Worm (Caenorhabditis elegans) whole organism, L4 larva: ENCODE results near the gene vang-1.

Experiments
- D1046.2 ChIP-seq: fragments of 200-800 bp; sonication (Bioruptor generic); IDR thresholded peaks from 2 replicates; pipeline ENCODE4 v1.3.6; 2022; ENCODE audit warnings: missing genetic modification characterization, missing compliant biosample characterization
- F10B5.3 ChIP-seq: sonication (generic microtip); optimal IDR thresholded peaks from 2 replicates; lab custom pipeline; 2016; ENCODE audit warnings: mild to moderate bottlenecking, missing genetic modification characterization, missing compliant biosample characterization
- T26A8.4 ChIP-seq: fragments of 200-800 bp; sonication (Bioruptor generic); IDR thresholded peaks from 2 replicates; pipeline ENCODE4 v1.3.6; 2022; ENCODE audit warnings: missing genetic modification characterization, missing compliant biosample characterization
- Y48G9A.11 ChIP-seq: fragments of 200-800 bp; sonication (Bioruptor generic); IDR thresholded peaks from 2 replicates; pipeline ENCODE4 v1.3.6; 2022; ENCODE audit warnings: missing genetic modification reagents, missing genetic modification characterization, missing compliant biosample characterization
- Y75B8A.6 ChIP-seq: fragments of 200-800 bp; sonication (Bioruptor generic); IDR thresholded peaks from 2 replicates; pipeline ENCODE4 v1.3.6; 2022; ENCODE audit warnings: missing genetic modification reagents, missing genetic modification characterization, missing compliant biosample characterization
- aha-1 ChIP-seq: fragments of 150-350 bp; peaks from one replicate; lab custom pipeline; 2014; ENCODE audit warnings: missing biosample characterization, missing genetic modification characterization
- ama-1 ChIP-seq: fragments of 150-350 bp; optimal IDR thresholded peaks from 2 replicates; lab custom pipeline; 2014; ENCODE audit warnings: inconsistent platforms, mixed read lengths
- arid-1 ChIP-seq: fragments of 200-800 bp; sonication (Bioruptor generic); conservative IDR thresholded peaks from 2 replicates; pipeline ENCODE4 v1.3.6; 2022; ENCODE audit warnings: missing genetic modification reagents, missing genetic modification characterization, missing compliant biosample characterization
- ceh-20 ChIP-seq: fragments of 200-800 bp; sonication (Bioruptor generic); IDR thresholded peaks from 2 replicates; pipeline ENCODE4 v1.3.6; 2022; ENCODE audit warnings: missing genetic modification reagents, missing genetic modification characterization, missing compliant biosample characterization
- cey-2 ChIP-seq: sonication (generic microtip); optimal IDR thresholded peaks from 3 replicates; lab custom pipeline; 2017; ENCODE audit warnings: missing genetic modification characterization, mild to moderate bottlenecking, missing compliant biosample characterization, antibody characterized with exemption, borderline replicate concordance; ENCODE audit not compliant: insufficient read depth
- ctbp-1 ChIP-seq: fragments of 200-800 bp; sonication (Bioruptor generic); IDR thresholded peaks from 2 replicates; pipeline ENCODE4 v1.3.6; 2022; ENCODE audit warnings: missing genetic modification reagents, missing genetic modification characterization, missing compliant biosample characterization
- daf-16 ChIP-seq, 3 experiments: sonication (generic microtip); optimal IDR thresholded peaks; 2 replicates each; lab custom pipeline; 2016 to 2017; ENCODE audit warnings: missing genetic modification characterization in 3 of 3, missing genetic modification reagents in 3 of 3, mild to moderate bottlenecking in 2 of 3, missing compliant biosample characterization in 2 of 3, missing biosample characterization in 1 of 3, moderate library complexity in 1 of 3
- dmd-6 ChIP-seq: fragments of 200-800 bp; sonication (Bioruptor generic); IDR thresholded peaks from 2 replicates; pipeline ENCODE4 v1.3.6; 2022; ENCODE audit warnings: missing genetic modification reagents, missing genetic modification characterization, missing compliant biosample characterization
- dpl-1 ChIP-seq: fragments of 150-350 bp; optimal IDR thresholded peaks from 2 replicates; lab custom pipeline; 2014; ENCODE audit warnings: missing biosample characterization, missing genetic modification reagents, missing genetic modification characterization
- duxl-1 ChIP-seq: sonication (generic microtip); optimal IDR thresholded peaks from 2 replicates; lab custom pipeline; 2016; ENCODE audit warnings: mild to moderate bottlenecking, missing genetic modification characterization, moderate library complexity, missing compliant biosample characterization; ENCODE audit not compliant: poor library complexity
- hif-1 ChIP-seq, 2 experiments: sonication (generic microtip); optimal IDR thresholded peaks; 2 replicates each; lab custom pipeline; 2016 to 2017; ENCODE audit warnings: missing compliant biosample characterization in 2 of 2, missing genetic modification characterization in 2 of 2, missing genetic modification reagents in 2 of 2, missing genotype in 2 of 2, mild to moderate bottlenecking in 1 of 2
- hlh-11 ChIP-seq: fragments of 200-800 bp; sonication (Bioruptor generic); optimal IDR thresholded peaks from 2 replicates; lab custom pipeline; 2018; ENCODE audit warnings: mild to moderate bottlenecking, missing genetic modification characterization, missing compliant biosample characterization
- hlh-30 ChIP-seq: sonication (generic microtip); optimal IDR thresholded peaks from 2 replicates; lab custom pipeline; 2017; ENCODE audit warnings: antibody characterized with exemption, mild to moderate bottlenecking, missing genetic modification characterization, missing compliant biosample characterization; ENCODE audit not compliant: insufficient read depth
- jun-1 ChIP-seq: fragments of 150-350 bp; optimal IDR thresholded peaks from 2 replicates; lab custom pipeline; 2014; ENCODE audit warnings: missing biosample characterization, missing genetic modification reagents, missing genetic modification characterization
- lin-13 ChIP-seq: fragments of 150-350 bp; optimal IDR thresholded peaks from 2 replicates; lab custom pipeline; 2014; ENCODE audit warnings: missing biosample characterization, missing genetic modification reagents, missing genetic modification characterization
- lin-29 ChIP-seq: fragments of 200-800 bp; sonication (Bioruptor generic); IDR thresholded peaks from 2 replicates; pipeline ENCODE4 v1.3.6; 2022; ENCODE audit warnings: missing genetic modification reagents, missing genetic modification characterization, missing compliant biosample characterization
- madf-9 ChIP-seq: fragments of 200-800 bp; sonication (Bioruptor generic); conservative IDR thresholded peaks from 2 replicates; pipeline ENCODE4 v1.3.6; 2022; ENCODE audit warnings: missing genetic modification reagents, missing genetic modification characterization, missing compliant biosample characterization
- mdl-1 ChIP-seq, 2 experiments: fragments of 150-350 bp in 1 of 2; sonication (generic microtip) in 1 of 2; optimal IDR thresholded peaks; 2 replicates each; lab custom pipeline; 2014 to 2017; ENCODE audit warnings: missing biosample characterization in 2 of 2, missing genetic modification characterization in 2 of 2
- mep-1 ChIP-seq: fragments of 150-350 bp; sonication (generic microtip); optimal IDR thresholded peaks from 3 replicates; lab custom pipeline; 2014; ENCODE audit warnings: missing biosample characterization, missing genetic modification characterization
- mxl-3 ChIP-seq: fragments of 200-800 bp; sonication (Bioruptor generic); optimal IDR thresholded peaks from 2 replicates; lab custom pipeline; 2018; ENCODE audit warnings: mild to moderate bottlenecking, missing genetic modification characterization, missing compliant biosample characterization
- nhr-25 ChIP-seq: sonication (generic microtip); optimal IDR thresholded peaks from 2 replicates; lab custom pipeline; 2017; ENCODE audit warnings: missing genetic modification characterization, mild to moderate bottlenecking, missing compliant biosample characterization, antibody characterized with exemption, moderate library complexity, borderline replicate concordance; ENCODE audit not compliant: insufficient read depth
- nhr-28 ChIP-seq: fragments of 150-350 bp; optimal IDR thresholded peaks from 2 replicates; lab custom pipeline; 2014; ENCODE audit warnings: missing biosample characterization, missing genetic modification characterization
- nhr-41 ChIP-seq: fragments of 200-800 bp; sonication (Bioruptor generic); IDR thresholded peaks from 2 replicates; pipeline ENCODE4 v1.3.6; 2022; ENCODE audit warnings: missing genetic modification reagents, missing genetic modification characterization, missing compliant biosample characterization
- nhr-48 ChIP-seq: sonication (generic microtip); optimal IDR thresholded peaks from 2 replicates; lab custom pipeline; 2016; ENCODE audit warnings: mild to moderate bottlenecking, missing genetic modification characterization, missing compliant biosample characterization
- pha-4 ChIP-seq, 2 experiments: fragments of 150-350 bp in 1 of 2; fragments of 200-800 bp in 1 of 2; sonication (Bioruptor generic) in 1 of 2; IDR thresholded peaks in 1 of 2; optimal IDR thresholded peaks in 1 of 2; 2 replicates each; pipeline versions ENCODE4 v1.3.6 to Lab custom; 2014 to 2022; ENCODE audit warnings: missing genetic modification characterization in 2 of 2, missing genetic modification reagents in 2 of 2, missing biosample characterization in 1 of 2, missing compliant biosample characterization in 1 of 2
- rbr-2 ChIP-seq: sonication (generic microtip); optimal IDR thresholded peaks from 2 replicates; lab custom pipeline; 2016; ENCODE audit warnings: missing genotype, missing genetic modification characterization, missing compliant biosample characterization
- set-16 ChIP-seq: fragments of 200-800 bp; sonication (Bioruptor generic); IDR thresholded peaks from 2 replicates; pipeline ENCODE4 v1.3.6; 2022; ENCODE audit warnings: missing genetic modification reagents, missing genetic modification characterization, missing compliant biosample characterization
- skn-1 ChIP-seq: fragments of 150-350 bp; optimal IDR thresholded peaks from 2 replicates; lab custom pipeline; 2014; ENCODE audit warnings: missing biosample characterization, missing genetic modification characterization
- snpc-4 ChIP-seq: fragments of 150-350 bp; optimal IDR thresholded peaks from 2 replicates; lab custom pipeline; 2014; ENCODE audit warnings: missing biosample characterization, missing genetic modification characterization
- spr-1 ChIP-seq: sonication (generic microtip); optimal IDR thresholded peaks from 2 replicates; lab custom pipeline; 2016; ENCODE audit warnings: mild to moderate bottlenecking, missing genetic modification characterization, missing compliant biosample characterization
- tag-97 ChIP-seq: fragments of 200-800 bp; sonication (Bioruptor generic); IDR thresholded peaks from 2 replicates; pipeline ENCODE4 v1.3.6; 2022; ENCODE audit warnings: missing genetic modification characterization, missing compliant biosample characterization
- tra-1 ChIP-seq: fragments of 200-800 bp; sonication (Bioruptor generic); IDR thresholded peaks from 2 replicates; pipeline ENCODE4 v1.3.6; 2022; ENCODE audit warnings: missing genetic modification reagents, missing genetic modification characterization, missing compliant biosample characterization
- unc-39 ChIP-seq: sonication (generic microtip); optimal IDR thresholded peaks from 2 replicates; lab custom pipeline; 2017; ENCODE audit warnings: missing biosample characterization, missing genetic modification characterization
- unc-62 ChIP-seq, 3 experiments: fragments of 150-350 bp in 1 of 3; sonication (generic microtip); optimal IDR thresholded peaks in 2 of 3; peaks in 1 of 3; 1 replicate in 1 of 3; 2 replicates in 2 of 3; lab custom pipeline; 2014 to 2017; ENCODE audit warnings: missing biosample characterization in 3 of 3, missing genetic modification characterization in 3 of 3, missing genetic modification reagents in 3 of 3, missing genotype in 1 of 3
- zfp-3 ChIP-seq: fragments of 200-800 bp; sonication (Bioruptor generic); conservative IDR thresholded peaks from 2 replicates; pipeline ENCODE4 v1.3.6; 2022; ENCODE audit warnings: missing genetic modification reagents, missing genetic modification characterization, missing compliant biosample characterization

Gene vang-1

DNA sequence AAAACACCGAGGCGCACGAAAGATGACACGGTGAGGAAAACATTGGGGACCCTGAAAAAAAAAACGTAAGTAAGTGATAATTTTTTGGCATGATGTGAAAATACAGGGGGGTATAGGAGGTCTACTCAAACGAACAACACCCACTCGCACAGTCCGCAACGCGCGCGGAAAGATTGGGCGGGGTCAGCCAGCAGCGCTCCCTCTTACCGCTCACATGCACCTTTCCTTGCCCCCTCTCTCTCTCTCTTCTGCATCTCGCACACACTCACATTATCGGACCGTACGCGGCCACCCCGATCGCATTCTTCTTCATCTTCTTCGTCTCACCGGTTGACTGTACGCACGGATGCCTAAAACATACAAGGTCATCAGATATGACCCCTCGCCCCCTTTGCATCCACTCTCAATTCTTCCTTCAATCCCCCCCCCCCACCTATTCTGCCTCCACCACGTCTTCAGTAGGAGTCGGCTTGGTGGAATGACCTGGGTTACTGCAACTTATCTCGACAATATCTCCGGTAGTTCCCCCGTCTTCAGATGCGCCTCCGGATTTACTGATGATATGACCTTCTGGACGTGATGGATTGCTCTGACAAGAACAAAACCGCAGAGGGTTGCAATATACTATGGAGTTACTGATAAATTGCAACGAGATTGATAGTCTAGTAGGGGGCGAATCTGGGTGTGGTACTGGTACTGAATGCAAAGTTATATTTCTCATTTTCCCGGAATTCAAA, 6.0 kb upstream of the vang-1 start, which contains the start of gene F53B3.5:
Gene F53B3.5, minus strand, starts transcription at position 51 of the 737 bp plus-strand sequence.
- no peak for TF ChIP-seq unc-39 (tag; lab: Kevin White, UChicago)
- no peak for TF ChIP-seq Y75B8A.6 (GFP tag; lab: Robert Waterston, UW)
- no peak for TF ChIP-seq nhr-28 (tag; lab: Kevin White, UChicago)
- TF ChIP-seq mxl-3 (GFP tag; lab: Kevin White, UChicago) = peak; percentile 21
- TF ChIP-seq rbr-2 (tag; lab: Kevin White, UChicago) = no peak
- no peak for TF ChIP-seq ctbp-1 (GFP tag; lab: Robert Waterston, UW)
- TF ChIP-seq arid-1 (GFP tag; lab: Robert Waterston, UW) = no peak
- TF ChIP-seq set-16 (GFP tag; lab: Robert Waterston, UW) = peak; percentile 80
- TF ChIP-seq mdl-1 (tag; optimal IDR thresholded peaks at IDR 0.05; lab: Kevin White, UChicago) = peak in 1 of 2 experiments; percentile 1
- peak; percentile 16 for TF ChIP-seq nhr-25 (tag; lab: Kevin White, UChicago)
- peak; percentile 37 for TF ChIP-seq hlh-30 (tag; lab: Kevin White, UChicago)
- no peak for TF ChIP-seq zfp-3 (GFP tag; lab: Robert Waterston, UW)
- no peak for TF ChIP-seq D1046.2 (GFP tag; lab: Robert Waterston, UW)
- peak in 1 of 2 experiments; percentile 87 for TF ChIP-seq unc-62 (GFP tag; optimal IDR thresholded peaks at IDR 0.05 in 1 of 2; lab: Kevin White, UChicago)
- no peak for TF ChIP-seq unc-62 (tag; optimal IDR thresholded peaks at IDR 0.05; lab: Kevin White, UChicago)
- no peak for TF ChIP-seq pha-4 (GFP tag; IDR thresholded peaks at IDR 0.05; lab: Robert Waterston, UW)
- TF ChIP-seq pha-4 (tag; optimal IDR thresholded peaks at IDR 0.05; lab: Kevin White, UChicago) = no peak

DNA sequence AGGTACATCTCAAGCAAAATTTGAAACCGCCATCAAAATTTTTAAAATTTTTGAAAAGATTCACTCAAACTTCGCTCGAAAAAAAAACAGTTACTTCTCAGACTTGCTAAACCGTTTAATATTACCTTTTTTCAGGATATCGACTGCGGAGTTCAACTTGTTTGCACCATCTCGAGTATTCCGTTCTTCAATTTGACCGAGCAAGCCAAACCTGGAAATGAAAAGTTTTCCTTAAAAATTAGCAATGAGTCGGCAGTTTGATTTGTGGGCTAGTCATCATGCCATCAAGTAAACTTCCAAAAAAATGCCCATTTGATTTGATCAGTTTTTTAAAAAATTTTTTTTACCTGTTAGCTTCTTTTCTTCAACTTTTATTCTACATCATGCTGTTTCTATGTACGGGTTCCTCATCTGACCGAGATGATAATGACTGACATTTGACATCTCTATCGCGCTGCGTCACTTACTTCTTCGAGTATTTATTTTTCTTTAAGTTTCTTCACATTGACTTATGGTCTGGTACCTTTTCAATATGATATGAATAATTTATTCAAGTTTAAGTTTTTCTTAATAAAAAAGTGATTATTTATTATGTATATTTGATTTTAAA, 4.5 kb downstream of the vang-1 start:
- no peak for TF ChIP-seq nhr-41 (GFP tag; lab: Robert Waterston, UW)
- no peak for TF ChIP-seq tag-97 (GFP tag; lab: Robert Waterston, UW)
- peak in 1 of 2 experiments; percentile 4 for TF ChIP-seq hif-1 (tag; optimal IDR thresholded peaks at IDR 0.05; lab: Kevin White, UChicago)
- TF ChIP-seq Y48G9A.11 = 0 out of 2 replicates have a peak, but pooled peaks have one; percentile 16
- TF ChIP-seq zfp-3 (GFP tag; lab: Robert Waterston, UW) = peak; percentile 80
- no peak for TF ChIP-seq mdl-1 (tag; optimal IDR thresholded peaks at IDR 0.05; lab: Kevin White, UChicago)
- TF ChIP-seq mep-1 (tag; lab: Kevin White, UChicago) = peak; percentile 32
- TF ChIP-seq aha-1 (tag; lab: Kevin White, UChicago) = peak; percentile 65
- TF ChIP-seq lin-13 (GFP tag; lab: Kevin White, UChicago) = no peak
- TF ChIP-seq duxl-1 (tag; lab: Kevin White, UChicago) = peak; percentile 16
- peak; percentile 80 for TF ChIP-seq T26A8.4 (GFP tag; lab: Robert Waterston, UW)
- no peak for TF ChIP-seq ctbp-1 (GFP tag; lab: Robert Waterston, UW)
- no peak for TF ChIP-seq jun-1
- 0 out of 2 replicates have a peak, but pooled peaks have one; percentile 48 for TF ChIP-seq ceh-20
- TF ChIP-seq tra-1 (GFP tag; lab: Robert Waterston, UW) = peak; percentile 14; the same call in 1 of the 2 replicates
- peak; percentile 12 for TF ChIP-seq nhr-48
- TF ChIP-seq dpl-1 (GFP tag; lab: Kevin White, UChicago) = no peak
- peak; percentile 8 for TF ChIP-seq hlh-11
- peak; percentile 11; the same call in 1 of the 2 replicates for TF ChIP-seq dmd-6
- TF ChIP-seq hlh-30 (tag; lab: Kevin White, UChicago) = peak; percentile 21

DNA sequence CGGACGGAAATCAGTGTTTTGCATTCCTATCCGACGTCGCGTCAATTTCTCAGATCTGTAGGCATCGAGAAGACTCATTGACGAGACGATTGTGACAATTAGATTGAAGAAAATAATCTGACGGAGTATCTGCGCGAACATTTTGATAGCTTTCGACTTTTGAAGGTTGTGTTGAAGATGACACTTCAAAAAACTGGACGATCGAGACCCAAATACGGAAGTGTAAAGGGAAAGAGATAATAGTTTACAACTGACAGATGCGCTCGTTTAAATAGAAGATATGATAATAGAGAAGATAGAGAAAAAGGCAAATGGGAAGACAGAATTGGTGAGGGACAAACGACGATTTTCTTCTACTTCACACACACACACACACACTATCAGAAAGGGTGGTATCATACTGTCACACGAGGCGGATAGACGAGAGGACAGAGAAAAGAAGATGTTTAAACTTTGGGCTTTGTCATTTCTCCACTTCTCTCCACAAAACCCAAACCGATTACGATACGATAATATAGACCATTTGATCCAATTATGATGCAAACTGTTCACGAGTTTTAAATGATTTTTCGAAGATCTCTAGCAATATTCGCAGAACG, 5.6 kb downstream of the vang-1 start, which contains the start of gene B0410.3:
Gene B0410.3, minus strand, starts transcription at position 351 of the 599 bp plus-strand sequence.
- TF ChIP-seq lin-29 = no peak
- TF ChIP-seq skn-1 (tag; lab: Kevin White, UChicago) = no peak
- peak; percentile 86 for TF ChIP-seq nhr-28 (tag; lab: Kevin White, UChicago)
- TF ChIP-seq spr-1 = peak; percentile 19
- no peak for TF ChIP-seq daf-16 (GFP tag; optimal IDR thresholded peaks at IDR 0.05; lab: Kevin White, UChicago)
- TF ChIP-seq daf-16 (tag; optimal IDR thresholded peaks at IDR 0.05; lab: Kevin White, UChicago) = no peak
- TF ChIP-seq dpl-1 (GFP tag; lab: Kevin White, UChicago) = no peak
- TF ChIP-seq nhr-25 (tag; lab: Kevin White, UChicago) = peak; percentile 83
- no peak for TF ChIP-seq madf-9 (GFP tag; lab: Robert Waterston, UW)
- no peak for TF ChIP-seq F10B5.3 (tag; lab: Kevin White, UChicago)
- 0 out of 2 replicates have a peak, but pooled peaks have one; percentile 21 for TF ChIP-seq dmd-6
- no peak for TF ChIP-seq pha-4 (GFP tag; IDR thresholded peaks at IDR 0.05; lab: Robert Waterston, UW)
- no peak for TF ChIP-seq pha-4 (tag; optimal IDR thresholded peaks at IDR 0.05; lab: Kevin White, UChicago)
- peak; percentile 89 for TF ChIP-seq ama-1
- TF ChIP-seq snpc-4 (tag; lab: Kevin White, UChicago) = no peak
- peak; percentile 59 for TF ChIP-seq cey-2 (tag; lab: Kevin White, UChicago)
